Worm (Caenorhabditis elegans) whole organism, L4/young adult: ENCODE data around the gene kin-15.

Experiments
- W03F9.2 ChIP-seq: fragments of 150-350 bp; optimal IDR thresholded peaks from 2 replicates; lab custom pipeline; 2014; ENCODE audit warnings: missing biosample characterization, missing genetic modification characterization
- dao-5 ChIP-seq: sonication (generic microtip); optimal IDR thresholded peaks from 2 replicates; lab custom pipeline; 2016; ENCODE audit warnings: missing genotype, missing genetic modification characterization, moderate library complexity, missing compliant biosample characterization
- him-1 ChIP-seq: sonication (generic microtip); optimal IDR thresholded peaks from 2 replicates; lab custom pipeline; 2016; ENCODE audit warnings: missing genotype, missing genetic modification reagents, missing genetic modification characterization, missing compliant biosample characterization

DNA sequence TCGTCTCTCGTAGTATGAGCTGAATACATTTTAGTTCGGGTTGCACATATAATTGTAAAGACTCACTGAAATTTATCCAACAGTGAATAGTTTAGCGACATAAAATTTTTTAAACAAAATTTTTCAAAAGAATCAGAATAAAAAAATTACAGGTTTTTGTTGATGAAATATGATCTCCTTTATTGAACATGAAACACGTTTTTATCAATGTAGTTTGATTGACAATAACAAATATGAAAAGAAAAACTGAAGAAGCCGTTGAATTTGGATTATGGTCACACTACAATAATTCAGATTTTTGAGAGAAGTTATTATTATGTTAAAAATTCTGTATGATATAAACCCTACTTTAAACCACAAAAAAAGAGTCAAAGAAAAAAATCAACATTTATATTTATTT is 6.6 kb upstream of the kin-15 start, which contains the start of gene chil-17:
- no peak for TF ChIP-seq dao-5 (tag; lab: Kevin White, UChicago)
- no peak for TF ChIP-seq him-1 (tag; lab: Kevin White, UChicago)
- TF ChIP-seq W03F9.2 (tag; lab: Kevin White, UChicago) = no peak
